Fruit fly (Drosophila melanogaster) whole organism, adult: ENCODE measurements around the gene Tmx3.

Experiments used
- CG11617 ChIP-seq: fragments of 200-800 bp; sonication (Bioruptor generic); optimal IDR thresholded peaks from 2 replicates; lab custom pipeline; 2017; ENCODE audit warnings: mild to moderate bottlenecking, missing biosample characterization, missing genetic modification reagents, missing genetic modification characterization
- CG12768 ChIP-seq: fragments of 200-800 bp; sonication (Bioruptor generic); optimal IDR thresholded peaks from 2 replicates; lab custom pipeline; 2017; ENCODE audit warnings: missing biosample characterization, missing genetic modification characterization, mild to moderate bottlenecking, moderate library complexity, missing genetic modification reagents
- CG14711 ChIP-seq: fragments of 200-800 bp; sonication (Bioruptor generic); optimal IDR thresholded peaks from 2 replicates; lab custom pipeline; 2018; ENCODE audit warnings: missing biosample characterization, mild to moderate bottlenecking, missing genetic modification characterization, moderate library complexity
- CG1620 ChIP-seq: fragments of 200-800 bp; sonication (Bioruptor generic); optimal IDR thresholded peaks from 2 replicates; lab custom pipeline; 2016; ENCODE audit warnings: missing biosample characterization, missing genetic modification characterization
- CG33017 ChIP-seq: fragments of 200-800 bp; sonication (Bioruptor generic); optimal IDR thresholded peaks from 2 replicates; lab custom pipeline; 2018; ENCODE audit warnings: missing biosample characterization, mild to moderate bottlenecking, missing genetic modification characterization, moderate library complexity
- CG5204 ChIP-seq: fragments of 200-800 bp; sonication (Bioruptor generic); optimal IDR thresholded peaks from 2 replicates; lab custom pipeline; 2016; ENCODE audit warnings: missing biosample characterization, missing genetic modification characterization
- CG7045 ChIP-seq: fragments of 200-800 bp; sonication (Bioruptor generic); optimal IDR thresholded peaks from 2 replicates; lab custom pipeline; 2017; ENCODE audit warnings: missing biosample characterization, mild to moderate bottlenecking, missing genetic modification characterization
- CG7101 ChIP-seq: fragments of 200-800 bp; sonication (Bioruptor generic); optimal IDR thresholded peaks from 2 replicates; lab custom pipeline; 2018; ENCODE audit warnings: missing biosample characterization, mild to moderate bottlenecking, missing genetic modification characterization, moderate library complexity
- Clk ChIP-seq: fragments of 200-800 bp; sonication (Bioruptor generic); optimal IDR thresholded peaks from 2 replicates; lab custom pipeline; 2017; ENCODE audit warnings: missing biosample characterization, missing genetic modification characterization
- Crg-1 ChIP-seq: fragments of 200-800 bp; sonication (Bioruptor generic); optimal IDR thresholded peaks from 2 replicates; lab custom pipeline; 2016; ENCODE audit warnings: missing biosample characterization, missing genetic modification characterization
- Hr96 ChIP-seq: fragments of 200-800 bp; sonication (Bioruptor generic); optimal IDR thresholded peaks from 2 replicates; lab custom pipeline; 2016; ENCODE audit warnings: missing biosample characterization, missing genetic modification characterization
- Mnt ChIP-seq: fragments of 200-800 bp; sonication (Bioruptor generic); optimal IDR thresholded peaks from 2 replicates; lab custom pipeline; 2016; ENCODE audit warnings: missing biosample characterization, mild to moderate bottlenecking, missing genetic modification characterization
- bab1 ChIP-seq: fragments of 200-800 bp; sonication (Bioruptor generic); optimal IDR thresholded peaks from 3 replicates; lab custom pipeline; 2019; ENCODE audit warnings: missing biosample characterization, mild to moderate bottlenecking, missing genetic modification characterization, moderate library complexity
- cic ChIP-seq: fragments of 200-800 bp; sonication (Bioruptor generic); optimal IDR thresholded peaks from 2 replicates; lab custom pipeline; 2017; ENCODE audit warnings: missing biosample characterization, mild to moderate bottlenecking, missing genetic modification characterization, moderate library complexity
- cnc ChIP-seq, 2 experiments: fragments of >200 bp; optimal IDR thresholded peaks; 2 replicates each; lab custom pipeline; 2017
- kay ChIP-seq: fragments of 200-800 bp; sonication (Bioruptor generic); peaks from one replicate; lab custom pipeline; 2016; ENCODE audit warnings: missing biosample characterization, missing genetic modification characterization, borderline replicate concordance
- ovo ChIP-seq: fragments of 200-800 bp; sonication (Bioruptor generic); optimal IDR thresholded peaks from 2 replicates; lab custom pipeline; 2016; ENCODE audit warnings: missing biosample characterization, missing genetic modification characterization
- pad ChIP-seq: fragments of 200-800 bp; sonication (Bioruptor generic); optimal IDR thresholded peaks from 3 replicates; lab custom pipeline; 2017; ENCODE audit warnings: missing biosample characterization, missing genetic modification characterization, mild to moderate bottlenecking, moderate library complexity, missing genetic modification reagents
- tj ChIP-seq: fragments of 200-800 bp; sonication (Bioruptor generic); optimal IDR thresholded peaks from 3 replicates; lab custom pipeline; 2017; ENCODE audit warnings: missing biosample characterization, mild to moderate bottlenecking, missing genetic modification characterization, moderate library complexity
- toe ChIP-seq: fragments of 200-800 bp; sonication (Bioruptor generic); optimal IDR thresholded peaks from 2 replicates; lab custom pipeline; 2016; ENCODE audit warnings: missing biosample characterization, missing genetic modification characterization

Tmx3 gene

DNA sequence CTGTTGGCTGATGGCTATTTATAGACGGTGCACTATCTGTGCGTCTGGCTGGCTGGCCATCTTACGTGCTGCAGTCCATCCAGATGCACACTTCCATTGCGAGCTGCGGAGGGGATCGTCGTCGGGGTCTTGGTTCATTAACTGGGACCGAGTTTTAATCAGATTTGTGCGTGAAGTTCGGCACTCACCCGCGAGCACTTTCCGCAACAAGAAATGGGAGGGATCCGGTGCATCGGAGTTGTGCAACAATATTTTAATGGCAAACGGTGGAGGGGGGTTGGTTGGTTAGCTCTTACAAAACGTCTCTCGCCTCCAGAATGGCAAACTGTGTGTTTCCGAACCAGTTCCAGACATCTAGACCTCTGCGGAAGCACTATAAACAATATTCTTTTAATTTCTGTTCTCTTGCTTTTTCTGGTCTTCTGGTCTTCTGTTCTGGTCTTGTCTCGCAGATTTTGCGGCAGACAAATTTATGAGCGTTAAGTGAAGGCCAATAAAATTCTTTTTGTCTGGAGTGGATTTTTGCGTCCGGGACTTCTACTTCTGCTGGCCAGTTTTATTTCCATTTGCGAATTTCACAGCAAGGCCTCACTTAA is 32.2 kb upstream of the Tmx3 start:
- no peak for TF ChIP-seq Mnt
- TF ChIP-seq CG5204 (GFP tag; lab: Kevin White, UChicago), result no peak
- TF ChIP-seq CG1620, result no peak

DNA sequence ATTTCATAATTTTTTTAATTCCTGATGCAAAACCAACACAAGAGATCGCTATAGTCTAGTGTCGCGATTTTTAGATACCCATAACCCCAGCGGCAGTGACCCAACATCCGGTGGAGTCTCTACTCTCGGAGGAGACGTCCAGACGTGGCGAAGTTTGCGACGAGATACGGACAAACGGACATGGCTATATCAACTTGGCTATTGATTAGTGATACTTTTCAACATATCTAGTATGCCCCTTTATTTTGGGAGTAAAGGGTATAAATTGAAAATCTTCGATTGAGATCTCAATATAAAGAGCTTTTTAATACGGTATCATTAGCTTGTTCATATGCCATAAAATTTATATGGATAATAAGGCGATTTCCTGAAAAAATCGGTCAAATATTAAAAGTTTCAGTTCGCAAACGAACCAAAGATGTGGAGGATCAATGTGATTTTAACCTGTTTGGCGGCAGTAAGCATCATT is 31.4 kb upstream of the Tmx3 start, which contains the start of gene CG33687:
CG33687 (plus strand) TSS at position 419 of the 469 bp plus-strand sequence.
- TF ChIP-seq Hr96 (GFP tag; lab: Kevin White, UChicago) (no peak), cic (GFP tag; lab: Kevin White, UChicago) (no peak), CG12768 (no peak), CG5204 (GFP tag; lab: Kevin White, UChicago) (no peak), CG7045 (GFP tag; lab: Kevin White, UChicago) (no peak), CG11617 (GFP tag; lab: Kevin White, UChicago) (no peak), ovo (no peak), Mnt (no peak), pad (GFP tag; lab: Kevin White, UChicago) (no peak), kay (GFP tag; lab: Kevin White, UChicago) (no peak), Crg-1 (GFP tag; lab: Kevin White, UChicago) (no peak)

DNA sequence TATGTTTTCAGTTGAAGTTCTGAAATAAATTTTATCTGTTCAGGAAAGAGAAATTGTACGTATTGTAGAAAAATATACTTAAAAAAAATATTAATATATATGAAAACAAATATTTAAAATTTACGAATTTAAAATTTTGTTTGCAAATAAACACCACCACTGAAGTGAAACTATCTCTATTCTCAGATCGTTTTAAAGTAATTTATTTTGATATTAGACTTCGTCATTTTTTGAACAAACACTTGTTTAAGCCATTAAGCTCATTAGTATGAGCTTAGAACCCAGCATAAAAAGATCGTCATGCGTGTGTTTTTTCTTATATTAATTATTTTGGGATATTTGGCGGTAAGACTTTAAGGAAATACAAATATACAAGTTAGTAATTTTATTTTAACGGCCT is 30.0 kb upstream of the Tmx3 start, which contains the start of gene CG33688:
CG33688 (plus strand) TSS at position 301 of the 400 bp plus-strand sequence.
- TF ChIP-seq cic (GFP tag; lab: Kevin White, UChicago) (no peak), CG7045 (GFP tag; lab: Kevin White, UChicago) (no peak), kay (GFP tag; lab: Kevin White, UChicago) (no peak), Mnt (no peak), cnc (optimal IDR thresholded peaks at IDR 0.05; lab: Kevin White, UChicago) (no peak), CG1620 (no peak), CG12768 (no peak), Crg-1 (GFP tag; lab: Kevin White, UChicago) (no peak), ovo (no peak), CG33017 (tag; lab: Kevin White, UChicago) (no peak), tj (GFP tag; lab: Kevin White, UChicago) (no peak)

DNA sequence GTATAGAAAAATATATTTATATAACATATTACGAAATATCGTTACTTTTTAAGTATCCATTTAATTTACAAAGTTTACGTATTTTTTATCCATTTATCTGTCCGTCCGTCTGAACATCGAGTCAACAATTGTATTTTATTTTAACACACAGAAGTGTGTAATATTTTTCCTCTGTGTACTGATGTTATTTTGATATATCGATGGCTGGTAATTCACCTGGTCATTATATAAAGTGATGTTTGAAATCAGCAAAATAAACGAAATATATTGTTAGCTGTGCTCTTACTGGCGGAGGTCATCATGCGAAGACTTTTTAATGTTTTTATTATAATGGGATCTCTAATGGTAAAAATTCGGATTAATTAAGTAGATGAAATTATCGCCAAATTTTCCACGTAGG is 29.0 kb upstream of the Tmx3 start, which contains the start of gene CG33689:
CG33689 (plus strand) TSS at position 301 of the 400 bp plus-strand sequence.
- TF ChIP-seq CG5204 (GFP tag; lab: Kevin White, UChicago) (no peak), CG7101 (tag; lab: Kevin White, UChicago) (no peak), Clk (GFP tag; lab: Kevin White, UChicago) (no peak), CG14711 (tag; lab: Kevin White, UChicago) (no peak), Mnt (no peak), CG33017 (tag; lab: Kevin White, UChicago) (no peak), CG7045 (GFP tag; lab: Kevin White, UChicago) (no peak), cic (GFP tag; lab: Kevin White, UChicago) (no peak), Hr96 (GFP tag; lab: Kevin White, UChicago) (no peak), toe (no peak), CG12768 (no peak), pad (GFP tag; lab: Kevin White, UChicago) (no peak), tj (GFP tag; lab: Kevin White, UChicago) (no peak), Crg-1 (GFP tag; lab: Kevin White, UChicago) (no peak), CG1620 (no peak), ovo (no peak), cnc (optimal IDR thresholded peaks at IDR 0.05; lab: Kevin White, UChicago) (no peak)

DNA sequence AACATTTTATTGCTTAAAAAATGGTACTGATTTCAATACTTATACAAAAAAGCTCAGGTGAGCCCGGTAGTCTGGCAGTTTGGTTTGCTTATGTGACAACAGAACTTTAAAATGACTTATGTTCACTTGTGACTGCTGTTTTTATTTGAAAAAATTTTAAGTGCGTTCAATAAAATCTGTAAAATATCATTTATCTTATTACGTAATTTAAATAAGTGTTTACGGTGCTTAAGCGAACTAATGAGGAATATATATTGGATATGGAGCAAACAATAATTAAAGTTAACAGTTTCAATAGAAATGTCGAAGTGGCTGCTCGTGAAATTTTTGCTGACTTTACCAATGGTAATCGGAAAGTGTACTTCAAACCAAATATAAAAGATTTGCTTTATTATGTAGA is 27.9 kb upstream of the Tmx3 start, which contains the start of gene dls:
dls (plus strand) TSS at position 301 of the 400 bp plus-strand sequence.
- TF ChIP-seq CG1620 (no peak), CG11617 (GFP tag; lab: Kevin White, UChicago) (no peak), cnc (optimal IDR thresholded peaks at IDR 0.05; lab: Kevin White, UChicago) (no peak), Crg-1 (GFP tag; lab: Kevin White, UChicago) (no peak), CG5204 (GFP tag; lab: Kevin White, UChicago) (no peak), ovo (no peak)

DNA sequence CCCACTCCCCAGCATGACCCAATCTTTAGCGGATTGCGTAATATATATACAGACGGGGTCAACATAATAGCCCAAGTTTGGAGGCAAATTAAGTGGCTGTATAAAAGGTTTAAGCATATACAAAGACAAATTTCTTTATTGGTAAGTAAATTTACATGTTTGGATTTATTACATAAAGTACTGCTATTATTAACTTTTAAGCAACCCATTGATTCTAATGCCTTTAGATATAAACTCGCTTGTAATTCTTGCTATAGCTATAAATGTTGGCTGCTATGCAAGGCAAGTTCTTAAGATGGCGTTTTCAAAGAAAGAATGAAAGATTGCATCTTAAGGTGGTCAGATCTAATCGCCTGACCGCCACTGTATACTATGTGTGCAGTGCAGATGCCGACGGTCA is 26.4 kb upstream of the Tmx3 start:
- no peak for TF ChIP-seq Crg-1 (GFP tag; lab: Kevin White, UChicago)
- peak; percentile 0 for TF ChIP-seq CG5204 (GFP tag; lab: Kevin White, UChicago)
- TF ChIP-seq CG14711 (tag; lab: Kevin White, UChicago), result no peak
- TF ChIP-seq cic (GFP tag; lab: Kevin White, UChicago), result no peak

DNA sequence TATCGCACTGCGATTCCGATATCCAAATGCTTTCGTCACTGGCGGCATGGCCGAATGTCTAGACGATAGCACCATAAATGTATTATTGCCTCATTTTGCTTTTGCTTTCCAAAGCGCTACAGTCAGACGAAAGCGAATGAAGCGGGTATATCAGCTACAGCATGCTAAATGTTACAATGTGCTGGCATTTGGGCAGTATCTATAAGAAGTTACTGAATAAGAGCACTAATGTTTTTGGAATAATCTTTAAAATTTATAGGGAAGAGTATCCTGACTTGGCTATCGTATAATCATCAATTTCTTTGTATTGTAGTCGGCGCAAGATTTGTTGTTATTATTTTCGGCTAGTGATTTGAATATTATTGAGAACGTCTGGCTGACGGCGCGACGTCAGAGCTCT is 25.7 kb upstream of the Tmx3 start:
- no peak for TF ChIP-seq ovo
- no peak for TF ChIP-seq Mnt
- no peak for TF ChIP-seq Hr96 (GFP tag; lab: Kevin White, UChicago)
- TF ChIP-seq CG7101 (tag; lab: Kevin White, UChicago), result peak; percentile 12

DNA sequence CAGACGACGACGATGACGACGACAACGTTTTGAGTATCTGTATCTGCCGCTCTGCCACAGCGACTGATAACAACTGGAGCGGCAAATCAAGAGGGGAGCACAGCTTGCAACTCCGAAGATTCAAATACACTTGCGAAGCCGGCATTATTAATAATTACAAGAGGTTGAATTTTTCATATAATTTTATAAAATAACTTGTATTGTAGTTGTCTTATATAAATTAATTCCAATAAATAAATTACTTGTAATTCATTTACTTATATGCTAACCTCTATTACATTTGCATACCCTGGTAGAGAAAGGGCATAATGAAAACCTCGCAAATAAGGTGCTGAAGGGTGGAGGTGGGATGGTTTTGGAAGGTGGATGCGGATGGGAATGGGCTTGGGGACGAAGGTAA is 24.8 kb upstream of the Tmx3 start:
- no peak for TF ChIP-seq CG5204 (GFP tag; lab: Kevin White, UChicago)
- no peak for TF ChIP-seq Clk (GFP tag; lab: Kevin White, UChicago)
- no peak for TF ChIP-seq Crg-1 (GFP tag; lab: Kevin White, UChicago)
- no peak for TF ChIP-seq toe
- no peak for TF ChIP-seq CG14711 (tag; lab: Kevin White, UChicago)
- no peak for TF ChIP-seq kay (GFP tag; lab: Kevin White, UChicago)
- no peak for TF ChIP-seq CG7101 (tag; lab: Kevin White, UChicago)
- no peak for TF ChIP-seq cnc (optimal IDR thresholded peaks at IDR 0.05; lab: Kevin White, UChicago)
- no peak for TF ChIP-seq tj (GFP tag; lab: Kevin White, UChicago)
- no peak for TF ChIP-seq bab1 (GFP tag; lab: Kevin White, UChicago)
- no peak for TF ChIP-seq CG12768
- TF ChIP-seq pad (GFP tag; lab: Kevin White, UChicago), result no peak
